Worm (Caenorhabditis elegans) whole organism, L3 larva: ENCODE measurements around the gene srw-115.

Experiments used
- R02D3.7 ChIP-seq: fragments of 150-350 bp; optimal IDR thresholded peaks from 2 replicates; lab custom pipeline; 2014; ENCODE audit warnings: missing biosample characterization, missing genetic modification characterization
- ama-1 ChIP-seq: fragments of 150-350 bp; optimal IDR thresholded peaks from 2 replicates; lab custom pipeline; 2018
- ceh-16 ChIP-seq: sonication (generic microtip); optimal IDR thresholded peaks from 2 replicates; lab custom pipeline; 2017; ENCODE audit warnings: missing biosample characterization, missing genetic modification characterization
- ceh-82 ChIP-seq: fragments of 150-350 bp; optimal IDR thresholded peaks from 2 replicates; lab custom pipeline; 2014; ENCODE audit warnings: missing biosample characterization, missing genetic modification characterization
- ceh-9 ChIP-seq: sonication (generic microtip); optimal IDR thresholded peaks from 2 replicates; lab custom pipeline; 2018; ENCODE audit warnings: missing biosample characterization, missing genetic modification characterization
- egl-5 ChIP-seq: fragments of 150-350 bp; optimal IDR thresholded peaks from 2 replicates; lab custom pipeline; 2017; ENCODE audit warnings: missing biosample characterization, missing genetic modification reagents, missing genetic modification characterization, inconsistent platforms
- lin-39 ChIP-seq: fragments of 150-350 bp; optimal IDR thresholded peaks from 2 replicates; lab custom pipeline; 2018; ENCODE audit warnings: missing biosample characterization, missing genetic modification reagents, missing genetic modification characterization
- nhr-11 ChIP-seq: fragments of 150-350 bp; optimal IDR thresholded peaks from 2 replicates; lab custom pipeline; 2014; ENCODE audit warnings: missing biosample characterization, missing genetic modification characterization
- skn-1 ChIP-seq: fragments of 150-350 bp; optimal IDR thresholded peaks from 2 replicates; lab custom pipeline; 2014; ENCODE audit warnings: missing biosample characterization, missing genetic modification characterization
- ztf-11 ChIP-seq: fragments of 150-350 bp; optimal IDR thresholded peaks from 2 replicates; lab custom pipeline; 2014; ENCODE audit warnings: missing biosample characterization, missing genetic modification characterization

ce11 chrV:3010468-3010867, 16.8 kb upstream of the srw-115 start, which contains the start of gene srw-136:
- TF ChIP-seq ama-1 (no peak), lin-39 (tag; lab: Kevin White, UChicago) (no peak), skn-1 (tag; lab: Kevin White, UChicago) (no peak), ceh-82 (tag; lab: Kevin White, UChicago) (no peak), egl-5 (tag; lab: Kevin White, UChicago) (no peak), ztf-11 (tag; lab: Kevin White, UChicago) (no peak), R02D3.7 (tag; lab: Kevin White, UChicago) (no peak), ceh-9 (tag; lab: Kevin White, UChicago) (no peak), ceh-16 (tag; lab: Kevin White, UChicago) (no peak), nhr-11 (tag; lab: Kevin White, UChicago) (no peak)
